Worm (Caenorhabditis elegans) whole organism, L3 larva: ENCODE measurements around the gene clc-3.

Experiments
- ZK546.5 ChIP-seq: sonication (generic microtip); optimal IDR thresholded peaks from 2 replicates; lab custom pipeline; 2017; ENCODE audit warnings: missing biosample characterization, missing genetic modification characterization
- aly-2 ChIP-seq: fragments of 150-350 bp; optimal IDR thresholded peaks from 2 replicates; lab custom pipeline; 2014; ENCODE audit warnings: missing biosample characterization, missing genetic modification characterization
- ama-1 ChIP-seq: fragments of 150-350 bp; optimal IDR thresholded peaks from 2 replicates; lab custom pipeline; 2018
- ceh-16 ChIP-seq: sonication (generic microtip); optimal IDR thresholded peaks from 2 replicates; lab custom pipeline; 2017; ENCODE audit warnings: missing biosample characterization, missing genetic modification characterization
- ceh-28 ChIP-seq: fragments of 150-350 bp; optimal IDR thresholded peaks from 2 replicates; lab custom pipeline; 2014; ENCODE audit warnings: missing biosample characterization, missing genetic modification reagents, missing genetic modification characterization
- egl-27 ChIP-seq: sonication (generic microtip); optimal IDR thresholded peaks from 4 replicates; lab custom pipeline; 2017; ENCODE audit warnings: missing biosample characterization, missing genetic modification reagents, missing genetic modification characterization
- egl-5 ChIP-seq: fragments of 150-350 bp; optimal IDR thresholded peaks from 2 replicates; lab custom pipeline; 2017; ENCODE audit warnings: missing biosample characterization, missing genetic modification reagents, missing genetic modification characterization, inconsistent platforms
- elt-1 ChIP-seq: fragments of 150-350 bp; optimal IDR thresholded peaks from 2 replicates; lab custom pipeline; 2014; ENCODE audit warnings: missing biosample characterization, missing genetic modification characterization
- elt-2 ChIP-seq: sonication (generic microtip); optimal IDR thresholded peaks from 2 replicates; lab custom pipeline; 2016; ENCODE audit warnings: missing genetic modification reagents, mild to moderate bottlenecking, missing genetic modification characterization, missing compliant biosample characterization
- elt-3 ChIP-seq, 3 experiments: fragments of 150-350 bp in 1 of 3; sonication (generic microtip) in 2 of 3; optimal IDR thresholded peaks; 2 replicates in 2 of 3; 4 replicates in 1 of 3; lab custom pipeline; 2014 to 2017; ENCODE audit warnings: missing biosample characterization in 3 of 3, missing genetic modification characterization in 3 of 3
- eor-1 ChIP-seq, 2 experiments: fragments of 150-350 bp; optimal IDR thresholded peaks; 2 replicates each; lab custom pipeline; 2014 to 2018; ENCODE audit warnings: missing biosample characterization in 2 of 2, missing genetic modification characterization in 2 of 2
- fkh-2 ChIP-seq: fragments of 150-350 bp; optimal IDR thresholded peaks from 2 replicates; lab custom pipeline; 2014; ENCODE audit warnings: missing biosample characterization, missing genetic modification reagents, missing genetic modification characterization
- hmg-11 ChIP-seq: sonication (generic microtip); optimal IDR thresholded peaks from 2 replicates; lab custom pipeline; 2016; ENCODE audit warnings: missing genetic modification characterization, missing compliant biosample characterization
- jun-1 ChIP-seq: fragments of 150-350 bp; optimal IDR thresholded peaks from 2 replicates; lab custom pipeline; 2014; ENCODE audit warnings: missing biosample characterization, missing genetic modification reagents, missing genetic modification characterization
- lin-15B ChIP-seq: fragments of 150-350 bp; optimal IDR thresholded peaks from 2 replicates; lab custom pipeline; 2014; ENCODE audit warnings: missing biosample characterization, missing genetic modification characterization
- lin-39 ChIP-seq: fragments of 150-350 bp; optimal IDR thresholded peaks from 2 replicates; lab custom pipeline; 2018; ENCODE audit warnings: missing biosample characterization, missing genetic modification reagents, missing genetic modification characterization
- lsy-12 ChIP-seq: sonication (generic microtip); optimal IDR thresholded peaks from 2 replicates; lab custom pipeline; 2016; ENCODE audit warnings: mild to moderate bottlenecking, missing genetic modification characterization, missing compliant biosample characterization
- mdl-1 ChIP-seq: fragments of 150-350 bp; optimal IDR thresholded peaks from 2 replicates; lab custom pipeline; 2014; ENCODE audit warnings: missing biosample characterization, missing genetic modification characterization
- mml-1 ChIP-seq: fragments of 150-350 bp; sonication (generic microtip); optimal IDR thresholded peaks from 3 replicates; lab custom pipeline; 2014; ENCODE audit warnings: missing biosample characterization, missing genetic modification characterization
- nfya-1 ChIP-seq: sonication (generic microtip); optimal IDR thresholded peaks from 2 replicates; lab custom pipeline; 2017; ENCODE audit warnings: missing genetic modification characterization, mild to moderate bottlenecking, missing compliant biosample characterization, antibody characterized with exemption, moderate library complexity; ENCODE audit not compliant: insufficient read depth
- nhr-12 ChIP-seq: fragments of 150-350 bp; optimal IDR thresholded peaks from 2 replicates; lab custom pipeline; 2014; ENCODE audit warnings: missing biosample characterization, missing genetic modification characterization
- nhr-23 ChIP-seq: fragments of 150-350 bp; optimal IDR thresholded peaks from 2 replicates; lab custom pipeline; 2014; ENCODE audit warnings: missing biosample characterization, missing genetic modification reagents, missing genetic modification characterization
- nhr-25 ChIP-seq: sonication (generic microtip); optimal IDR thresholded peaks from 2 replicates; lab custom pipeline; 2017; ENCODE audit warnings: missing biosample characterization, missing genetic modification characterization
- nhr-43 ChIP-seq: sonication (generic microtip); optimal IDR thresholded peaks from 2 replicates; lab custom pipeline; 2016; ENCODE audit warnings: mild to moderate bottlenecking, missing genetic modification characterization, missing compliant biosample characterization; ENCODE audit not compliant: poor library complexity, severe bottlenecking
- nhr-67 ChIP-seq: fragments of 150-350 bp; optimal IDR thresholded peaks from 2 replicates; lab custom pipeline; 2014; ENCODE audit warnings: missing biosample characterization, missing genetic modification characterization
- nhr-76 ChIP-seq: fragments of 150-350 bp; sonication (generic microtip); optimal IDR thresholded peaks from 5 replicates; lab custom pipeline; 2014; ENCODE audit warnings: missing biosample characterization, missing genetic modification characterization
- nhr-77 ChIP-seq: fragments of 150-350 bp; optimal IDR thresholded peaks from 2 replicates; lab custom pipeline; 2014; ENCODE audit warnings: missing biosample characterization, missing genetic modification characterization
- pha-4 ChIP-seq: fragments of 150-350 bp; optimal IDR thresholded peaks from 2 replicates; lab custom pipeline; 2014; ENCODE audit warnings: missing biosample characterization, missing genetic modification reagents, missing genetic modification characterization
- pqm-1 ChIP-seq: fragments of 150-350 bp; optimal IDR thresholded peaks from 2 replicates; lab custom pipeline; 2017; ENCODE audit warnings: missing biosample characterization, missing genetic modification characterization, inconsistent platforms
- snpc-4 ChIP-seq: fragments of 150-350 bp; optimal IDR thresholded peaks from 2 replicates; lab custom pipeline; 2014; ENCODE audit warnings: missing biosample characterization, missing genetic modification characterization
- tbx-2 ChIP-seq: sonication (generic microtip); optimal IDR thresholded peaks from 2 replicates; lab custom pipeline; 2016; ENCODE audit warnings: mild to moderate bottlenecking, missing genetic modification characterization, missing compliant biosample characterization
- unc-39 ChIP-seq: sonication (generic microtip); optimal IDR thresholded peaks from 4 replicates; lab custom pipeline; 2017; ENCODE audit warnings: missing biosample characterization, missing genetic modification characterization
- unc-62 ChIP-seq: fragments of 150-350 bp; sonication (generic microtip); optimal IDR thresholded peaks from 4 replicates; lab custom pipeline; 2014; ENCODE audit warnings: missing biosample characterization, missing genetic modification reagents, missing genetic modification characterization
- zag-1 ChIP-seq: fragments of 150-350 bp; optimal IDR thresholded peaks from 2 replicates; lab custom pipeline; 2014; ENCODE audit warnings: missing biosample characterization, missing genetic modification characterization
- ztf-4 ChIP-seq: fragments of 150-350 bp; optimal IDR thresholded peaks from 2 replicates; lab custom pipeline; 2014; ENCODE audit warnings: missing biosample characterization, missing genetic modification characterization

clc-3 gene

DNA sequence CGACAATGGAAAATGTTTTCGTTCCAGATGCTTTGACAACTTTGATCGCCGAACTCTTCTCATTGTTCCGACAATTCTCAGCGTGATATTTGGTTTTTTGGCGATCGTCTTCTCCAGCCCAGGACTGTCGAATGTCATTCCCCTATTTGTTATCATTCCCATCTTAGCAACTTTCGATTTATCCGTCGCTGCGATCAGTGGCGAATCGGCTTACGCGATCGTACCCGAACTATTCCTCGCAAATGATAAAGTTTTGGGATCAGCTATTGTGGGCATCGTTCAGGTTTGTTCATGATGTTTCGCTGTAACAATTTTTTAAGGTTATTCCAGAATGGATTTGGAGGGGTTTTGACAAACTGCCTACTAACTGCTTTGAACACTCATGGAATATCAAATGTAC, 22.2 kb upstream of the clc-3 start:
- TF ChIP-seq jun-1 (tag; lab: Kevin White, UChicago) (no peak), unc-39 (tag; lab: Kevin White, UChicago) (no peak), elt-1 (tag; lab: Kevin White, UChicago) (peak; percentile 75)

ce11 chrX:3393562-3393961, 19.0 kb upstream of the clc-3 start, which contains the start of gene slcf-2:
slcf-2 (plus strand) TSS chrX:3393862.
- no peak for TF ChIP-seq ceh-16 (tag; lab: Kevin White, UChicago)
- TF ChIP-seq egl-27 (tag; lab: Kevin White, UChicago): no peak
- no peak for TF ChIP-seq nfya-1 (tag; lab: Kevin White, UChicago)
- no peak for TF ChIP-seq unc-62
- TF ChIP-seq tbx-2 (tag; lab: Kevin White, UChicago): no peak
- no peak for TF ChIP-seq hmg-11 (tag; lab: Kevin White, UChicago)
- TF ChIP-seq elt-3 (tag; optimal IDR thresholded peaks at IDR 0.05; lab: Kevin White, UChicago): no peak
- TF ChIP-seq zag-1 (tag; lab: Kevin White, UChicago): no peak
- no peak for TF ChIP-seq eor-1 (tag; optimal IDR thresholded peaks at IDR 0.05; lab: Kevin White, UChicago)
- no peak for TF ChIP-seq nhr-23 (tag; lab: Kevin White, UChicago)
- no peak for TF ChIP-seq lin-39
- no peak for TF ChIP-seq nhr-76 (tag; lab: Kevin White, UChicago)
- no peak for TF ChIP-seq fkh-2
- TF ChIP-seq unc-39 (tag; lab: Kevin White, UChicago): no peak
- no peak for TF ChIP-seq nhr-77 (tag; lab: Kevin White, UChicago)
- TF ChIP-seq elt-2 (tag; lab: Kevin White, UChicago): no peak
- TF ChIP-seq nhr-67 (tag; lab: Kevin White, UChicago): no peak
- TF ChIP-seq ama-1 (lab: Kevin White, UChicago): no peak

- no peak for TF ChIP-seq elt-2 (tag; lab: Kevin White, UChicago)
- no peak for TF ChIP-seq lsy-12 (tag; lab: Kevin White, UChicago)
- no peak for TF ChIP-seq tbx-2 (tag; lab: Kevin White, UChicago)
- no peak for TF ChIP-seq nhr-12 (tag; lab: Kevin White, UChicago)
- TF ChIP-seq snpc-4 (tag; lab: Kevin White, UChicago): no peak
- TF ChIP-seq ZK546.5 (tag; lab: Kevin White, UChicago): no peak
- TF ChIP-seq eor-1 (tag; optimal IDR thresholded peaks at IDR 0.05; lab: Kevin White, UChicago): no peak
Observed at ce11 chrX:3385362-3385761, 10.8 kb upstream of the clc-3 start, which contains the start of gene acp-1. acp-1 (minus strand) TSS chrX:3385462.

DNA sequence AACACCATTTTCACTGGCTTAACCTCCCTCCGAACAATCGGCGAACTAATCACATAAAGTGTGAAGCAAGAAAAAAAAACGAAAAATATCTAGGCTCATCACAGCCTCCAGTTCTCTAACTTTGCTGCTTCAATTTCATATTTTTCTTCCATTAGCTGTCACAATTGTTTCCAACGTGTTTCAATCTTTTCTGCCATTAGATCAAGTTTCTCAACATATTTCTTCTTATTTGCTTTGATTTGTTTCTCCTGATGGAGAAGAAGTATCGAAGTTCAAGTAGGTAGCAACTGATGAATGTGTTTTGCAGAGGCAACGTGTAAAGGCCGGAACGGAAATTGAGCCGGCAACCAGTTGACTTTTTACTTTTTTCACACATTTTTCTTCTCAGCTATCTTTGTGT, 5.6 kb upstream of the clc-3 start, which contains the start of gene ZK563.7:
ZK563.7 (plus strand) TSS at position 301 of the 400 bp plus-strand sequence.
- no peak for TF ChIP-seq lin-39
- TF ChIP-seq egl-5 (tag; lab: Kevin White, UChicago): no peak
- no peak for TF ChIP-seq ZK546.5 (tag; lab: Kevin White, UChicago)
- no peak for TF ChIP-seq lin-15B (tag; lab: Kevin White, UChicago)
- no peak for TF ChIP-seq fkh-2
- TF ChIP-seq unc-62: no peak
- TF ChIP-seq pqm-1 (tag; lab: Kevin White, UChicago): no peak
- TF ChIP-seq tbx-2 (tag; lab: Kevin White, UChicago): no peak
- TF ChIP-seq jun-1 (tag; lab: Kevin White, UChicago): no peak
- no peak for TF ChIP-seq ztf-4 (tag; lab: Kevin White, UChicago)
- TF ChIP-seq eor-1 (tag; optimal IDR thresholded peaks at IDR 0.05; lab: Kevin White, UChicago): no peak
- no peak for TF ChIP-seq nhr-25 (tag; lab: Kevin White, UChicago)
- no peak for TF ChIP-seq unc-39 (tag; lab: Kevin White, UChicago)
- no peak for TF ChIP-seq zag-1 (tag; lab: Kevin White, UChicago)
- no peak for TF ChIP-seq pha-4 (tag; lab: Kevin White, UChicago)
- no peak for TF ChIP-seq mml-1 (tag; lab: Kevin White, UChicago)
- no peak for TF ChIP-seq mdl-1 (tag; lab: Kevin White, UChicago)
- TF ChIP-seq aly-2 (tag; lab: Kevin White, UChicago): no peak
- TF ChIP-seq elt-3 (tag; optimal IDR thresholded peaks at IDR 0.05; lab: Kevin White, UChicago): no peak
- no peak for TF ChIP-seq ceh-28 (tag; lab: Kevin White, UChicago)
- TF ChIP-seq, all 47 proteins: peak for 0

ce11 chrX:3379114-3379513, 4.6 kb upstream of the clc-3 start, which contains the start of gene sorf-1:
sorf-1 (minus strand) TSS chrX:3379248.
- TF ChIP-seq nhr-25 (tag; lab: Kevin White, UChicago): peak; percentile 11
- TF ChIP-seq nhr-43 (tag; lab: Kevin White, UChicago): peak; percentile 18
- peak; percentile 23 for TF ChIP-seq lin-39
- peak; percentile 22 for TF ChIP-seq nfya-1 (tag; lab: Kevin White, UChicago)
- TF ChIP-seq ztf-4 (tag; lab: Kevin White, UChicago): no peak
- TF ChIP-seq nhr-23 (tag; lab: Kevin White, UChicago): peak; percentile 11
- peak; percentile 19 for TF ChIP-seq pha-4 (tag; lab: Kevin White, UChicago)
- peak; percentile 1 for TF ChIP-seq lin-15B (tag; lab: Kevin White, UChicago)
- TF ChIP-seq snpc-4 (tag; lab: Kevin White, UChicago): no peak
- TF ChIP-seq hmg-11 (tag; lab: Kevin White, UChicago): peak; percentile 59
- TF ChIP-seq elt-2 (tag; lab: Kevin White, UChicago): peak; percentile 9
